Worm (Caenorhabditis elegans) whole organism, L4 larva: ENCODE results near the gene C03C10.2.

Experiments
- F10B5.3 ChIP-seq: sonication (generic microtip); optimal IDR thresholded peaks from 2 replicates; lab custom pipeline; 2016; ENCODE audit warnings: mild to moderate bottlenecking, missing genetic modification characterization, missing compliant biosample characterization
- F44E2.7 ChIP-seq: fragments of 200-800 bp; sonication (Bioruptor generic); IDR thresholded peaks from 2 replicates; pipeline ENCODE4 v2.1.2; 2022; ENCODE audit warnings: missing genetic modification characterization, missing compliant biosample characterization
- R02D3.7 ChIP-seq: fragments of 150-350 bp; sonication (generic microtip); optimal IDR thresholded peaks from 3 replicates; lab custom pipeline; 2014; ENCODE audit warnings: missing biosample characterization, missing genetic modification characterization
- Y48G9A.11 ChIP-seq: fragments of 200-800 bp; sonication (Bioruptor generic); IDR thresholded peaks from 2 replicates; pipeline ENCODE4 v1.3.6; 2022; ENCODE audit warnings: missing genetic modification reagents, missing genetic modification characterization, missing compliant biosample characterization
- Y5F2A.4 ChIP-seq: fragments of 200-800 bp; sonication (Bioruptor generic); optimal IDR thresholded peaks from 2 replicates; lab custom pipeline; 2018; ENCODE audit warnings: mild to moderate bottlenecking, missing genetic modification characterization, missing compliant biosample characterization
- ZK337.2 ChIP-seq: fragments of 200-800 bp; sonication (Bioruptor generic); IDR thresholded peaks from 2 replicates; pipeline ENCODE4 v1.3.6; 2022; ENCODE audit warnings: missing genetic modification reagents, missing genetic modification characterization, missing compliant biosample characterization
- aha-1 ChIP-seq: fragments of 150-350 bp; peaks from one replicate; lab custom pipeline; 2014; ENCODE audit warnings: missing biosample characterization, missing genetic modification characterization
- ama-1 ChIP-seq: fragments of 150-350 bp; optimal IDR thresholded peaks from 2 replicates; lab custom pipeline; 2014; ENCODE audit warnings: inconsistent platforms, mixed read lengths
- ceh-28 ChIP-seq: fragments of 150-350 bp; optimal IDR thresholded peaks from 2 replicates; lab custom pipeline; 2014; ENCODE audit warnings: missing biosample characterization, missing genetic modification reagents, missing genetic modification characterization
- ceh-44 ChIP-seq: fragments of 200-800 bp; sonication (Bioruptor generic); IDR thresholded peaks from 2 replicates; pipeline ENCODE4 v1.3.6; 2022; ENCODE audit warnings: missing genetic modification reagents, missing genetic modification characterization, missing compliant biosample characterization
- ceh-82 ChIP-seq: sonication (generic microtip); optimal IDR thresholded peaks from 2 replicates; lab custom pipeline; 2017; ENCODE audit warnings: missing biosample characterization, missing genetic modification characterization
- ces-1 ChIP-seq: fragments of 150-350 bp; sonication (generic microtip); optimal IDR thresholded peaks from 4 replicates; lab custom pipeline; 2014; ENCODE audit warnings: missing biosample characterization, missing genetic modification reagents, missing genetic modification characterization
- ctbp-1 ChIP-seq: fragments of 200-800 bp; sonication (Bioruptor generic); IDR thresholded peaks from 2 replicates; pipeline ENCODE4 v1.3.6; 2022; ENCODE audit warnings: missing genetic modification reagents, missing genetic modification characterization, missing compliant biosample characterization
- daf-12 ChIP-seq: fragments of 150-350 bp; optimal IDR thresholded peaks from 2 replicates; lab custom pipeline; 2014; ENCODE audit warnings: missing biosample characterization, missing genetic modification reagents, missing genetic modification characterization
- daf-16 ChIP-seq, 3 experiments: sonication (generic microtip); optimal IDR thresholded peaks; 2 replicates each; lab custom pipeline; 2016 to 2017; ENCODE audit warnings: missing genetic modification characterization in 3 of 3, missing genetic modification reagents in 3 of 3, mild to moderate bottlenecking in 2 of 3, missing compliant biosample characterization in 2 of 3, missing biosample characterization in 1 of 3, moderate library complexity in 1 of 3
- dmd-8 ChIP-seq: fragments of 200-800 bp; sonication (Bioruptor generic); IDR thresholded peaks from 2 replicates; pipeline ENCODE4 v1.3.6; 2022; ENCODE audit warnings: missing genetic modification characterization, missing compliant biosample characterization
- dmd-9 ChIP-seq: fragments of 200-800 bp; sonication (Bioruptor generic); IDR thresholded peaks from 2 replicates; pipeline ENCODE4 v1.3.6; 2022; ENCODE audit warnings: missing genetic modification reagents, missing genetic modification characterization, missing compliant biosample characterization
- hlh-11 ChIP-seq: fragments of 200-800 bp; sonication (Bioruptor generic); optimal IDR thresholded peaks from 2 replicates; lab custom pipeline; 2018; ENCODE audit warnings: mild to moderate bottlenecking, missing genetic modification characterization, missing compliant biosample characterization
- hmg-1.1 ChIP-seq: fragments of 200-800 bp; sonication (Bioruptor generic); IDR thresholded peaks from 2 replicates; pipeline ENCODE4 v1.3.6; 2022; ENCODE audit warnings: missing genetic modification reagents, missing genetic modification characterization, missing compliant biosample characterization
- lin-13 ChIP-seq: fragments of 150-350 bp; optimal IDR thresholded peaks from 2 replicates; lab custom pipeline; 2014; ENCODE audit warnings: missing biosample characterization, missing genetic modification reagents, missing genetic modification characterization
- lin-15B ChIP-seq: fragments of 150-350 bp; sonication (generic microtip); optimal IDR thresholded peaks from 3 replicates; lab custom pipeline; 2014; ENCODE audit warnings: missing biosample characterization, missing genetic modification characterization
- lin-38 ChIP-seq: fragments of 200-800 bp; sonication (Bioruptor generic); IDR thresholded peaks from 2 replicates; pipeline ENCODE4 v1.3.6; 2022; ENCODE audit warnings: missing genetic modification reagents, missing genetic modification characterization, missing compliant biosample characterization
- madf-9 ChIP-seq: fragments of 200-800 bp; sonication (Bioruptor generic); conservative IDR thresholded peaks from 2 replicates; pipeline ENCODE4 v1.3.6; 2022; ENCODE audit warnings: missing genetic modification reagents, missing genetic modification characterization, missing compliant biosample characterization
- mes-2 ChIP-seq: sonication (generic microtip); optimal IDR thresholded peaks from 2 replicates; lab custom pipeline; 2016; ENCODE audit warnings: missing genotype, mild to moderate bottlenecking, missing genetic modification characterization, missing compliant biosample characterization; ENCODE audit not compliant: poor library complexity, severe bottlenecking
- nhr-10 ChIP-seq: fragments of 150-350 bp; optimal IDR thresholded peaks from 2 replicates; lab custom pipeline; 2014; ENCODE audit warnings: missing biosample characterization, missing genetic modification characterization
- nhr-102 ChIP-seq: sonication (generic microtip); optimal IDR thresholded peaks from 2 replicates; lab custom pipeline; 2016; ENCODE audit warnings: mild to moderate bottlenecking, missing genetic modification characterization, moderate library complexity, missing compliant biosample characterization
- nhr-11 ChIP-seq: fragments of 150-350 bp; optimal IDR thresholded peaks from 2 replicates; lab custom pipeline; 2014; ENCODE audit warnings: missing biosample characterization, missing genetic modification characterization
- nhr-237 ChIP-seq: sonication (generic microtip); optimal IDR thresholded peaks from 2 replicates; lab custom pipeline; 2017; ENCODE audit warnings: missing biosample characterization, missing genetic modification characterization
- nhr-25 ChIP-seq: sonication (generic microtip); optimal IDR thresholded peaks from 2 replicates; lab custom pipeline; 2017; ENCODE audit warnings: missing genetic modification characterization, mild to moderate bottlenecking, missing compliant biosample characterization, antibody characterized with exemption, moderate library complexity, borderline replicate concordance; ENCODE audit not compliant: insufficient read depth
- nhr-42 ChIP-seq: fragments of 200-800 bp; sonication (Bioruptor generic); IDR thresholded peaks from 2 replicates; pipeline ENCODE4 v1.3.6; 2022; ENCODE audit warnings: missing genetic modification characterization, missing compliant biosample characterization
- nhr-77 ChIP-seq: fragments of 150-350 bp; optimal IDR thresholded peaks from 2 replicates; lab custom pipeline; 2014; ENCODE audit warnings: missing biosample characterization, missing genetic modification characterization
- php-3 ChIP-seq: fragments of 200-800 bp; sonication (Bioruptor generic); IDR thresholded peaks from 2 replicates; pipeline ENCODE4 v1.3.6; 2022; ENCODE audit warnings: missing genetic modification reagents, missing genetic modification characterization, missing compliant biosample characterization
- sdz-12 ChIP-seq: fragments of 200-800 bp; sonication (Bioruptor generic); optimal IDR thresholded peaks from 2 replicates; lab custom pipeline; 2018; ENCODE audit warnings: mild to moderate bottlenecking, missing genetic modification characterization, missing compliant biosample characterization
- snpc-1.2 ChIP-seq: fragments of 200-800 bp; sonication (Bioruptor generic); IDR thresholded peaks from 2 replicates; pipeline ENCODE4 v1.3.6; 2022; ENCODE audit warnings: missing genetic modification reagents, missing genetic modification characterization, missing compliant biosample characterization
- spr-3 ChIP-seq: fragments of 200-800 bp; sonication (Bioruptor generic); optimal IDR thresholded peaks from 2 replicates; lab custom pipeline; 2018; ENCODE audit warnings: mild to moderate bottlenecking, missing genetic modification characterization, missing compliant biosample characterization
- tag-97 ChIP-seq: fragments of 200-800 bp; sonication (Bioruptor generic); IDR thresholded peaks from 2 replicates; pipeline ENCODE4 v1.3.6; 2022; ENCODE audit warnings: missing genetic modification characterization, missing compliant biosample characterization
- unc-62 ChIP-seq, 3 experiments: fragments of 150-350 bp in 1 of 3; sonication (generic microtip); optimal IDR thresholded peaks in 2 of 3; peaks in 1 of 3; 1 replicate in 1 of 3; 2 replicates in 2 of 3; lab custom pipeline; 2014 to 2017; ENCODE audit warnings: missing biosample characterization in 3 of 3, missing genetic modification characterization in 3 of 3, missing genetic modification reagents in 3 of 3, missing genotype in 1 of 3
- zag-1 ChIP-seq: fragments of 150-350 bp; optimal IDR thresholded peaks from 2 replicates; lab custom pipeline; 2014; ENCODE audit warnings: missing biosample characterization, missing genetic modification characterization
- ztf-11 ChIP-seq: fragments of 150-350 bp; optimal IDR thresholded peaks from 2 replicates; lab custom pipeline; 2014; ENCODE audit warnings: missing biosample characterization, missing genetic modification characterization
- ztf-7 ChIP-seq: fragments of 150-350 bp; optimal IDR thresholded peaks from 2 replicates; lab custom pipeline; 2014; ENCODE audit warnings: missing biosample characterization, missing genetic modification characterization

C03C10.2 gene

DNA sequence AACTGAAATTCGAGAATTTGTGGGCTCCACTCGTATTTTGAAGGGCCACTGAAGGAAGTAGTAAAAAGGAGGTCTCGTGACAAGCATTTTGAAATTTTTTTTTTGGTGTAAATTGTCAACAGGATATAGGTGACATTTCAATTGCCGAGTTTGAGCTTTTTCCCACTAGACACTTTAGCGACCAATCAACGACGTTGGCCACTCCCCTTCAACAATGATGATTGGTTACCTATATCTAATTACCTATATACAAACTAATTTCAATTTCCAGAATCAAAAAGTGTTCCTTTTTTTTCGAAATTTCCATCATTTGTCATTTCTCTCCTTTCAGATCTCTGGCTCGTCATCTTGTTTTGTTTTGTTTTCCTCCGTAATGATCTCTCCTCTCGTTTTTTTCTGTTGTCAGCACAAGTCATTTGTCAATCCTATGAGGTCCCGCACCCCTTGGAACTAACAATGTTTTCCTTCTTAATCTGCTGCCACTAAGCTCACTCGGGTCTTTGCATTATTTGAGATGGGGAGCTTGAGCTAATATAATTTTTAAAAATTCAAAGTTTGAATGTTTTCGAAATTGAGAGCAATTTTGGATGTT, 17.2 kb downstream of the C03C10.2 start:
- TF ChIP-seq dmd-8 (GFP tag; lab: Robert Waterston, UW) (no peak), daf-12 (tag; lab: Kevin White, UChicago) (no peak), F44E2.7 (GFP tag; lab: Robert Waterston, UW) (no peak), F10B5.3 (tag; lab: Kevin White, UChicago) (no peak), Y5F2A.4 (GFP tag; lab: Kevin White, UChicago) (no peak), ctbp-1 (GFP tag; lab: Robert Waterston, UW) (no peak), lin-13 (no peak), unc-62 (GFP tag; optimal IDR thresholded peaks at IDR 0.05 in 1 of 2; lab: Kevin White, UChicago) (no peak), unc-62 (tag; optimal IDR thresholded peaks at IDR 0.05; lab: Kevin White, UChicago) (no peak)

DNA sequence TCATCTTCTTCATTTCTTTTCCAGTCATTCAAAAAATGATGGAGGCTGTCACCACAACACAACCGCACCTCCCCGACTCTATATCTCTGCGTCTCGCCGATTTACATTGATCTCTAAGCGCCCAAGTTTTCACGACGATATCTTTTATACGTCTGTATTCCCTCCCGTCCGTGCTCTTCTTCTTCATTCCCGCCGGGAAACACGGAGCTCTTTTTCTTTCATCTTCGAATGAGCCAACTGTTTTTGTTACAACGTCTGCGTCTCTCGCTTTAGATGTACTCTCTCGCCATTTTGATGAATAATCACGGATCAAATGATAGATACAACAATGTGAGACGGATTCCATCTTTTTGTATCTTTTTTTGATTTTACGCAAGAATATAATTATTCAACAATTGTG, 22.7 kb downstream of the C03C10.2 start:
- TF ChIP-seq snpc-1.2: no peak
- no peak for TF ChIP-seq zag-1
- no peak for TF ChIP-seq Y48G9A.11 (GFP tag; lab: Robert Waterston, UW)
- TF ChIP-seq lin-13: no peak
- TF ChIP-seq hmg-1.1 (GFP tag; lab: Robert Waterston, UW): 0 out of 2 replicates have a peak, but pooled peaks have one; percentile 9
- TF ChIP-seq nhr-11 (tag; lab: Kevin White, UChicago): peak; percentile 26
- no peak for TF ChIP-seq tag-97
- TF ChIP-seq spr-3 (GFP tag; lab: Kevin White, UChicago): no peak
- peak in 1 of 2 experiments; percentile 70 for TF ChIP-seq unc-62 (GFP tag; optimal IDR thresholded peaks at IDR 0.05 in 1 of 2; lab: Kevin White, UChicago)
- TF ChIP-seq unc-62 (tag; optimal IDR thresholded peaks at IDR 0.05; lab: Kevin White, UChicago): no peak
- no peak for TF ChIP-seq lin-15B (tag; lab: Kevin White, UChicago)
- no peak for TF ChIP-seq ama-1 (lab: Kevin White, UChicago)
- peak in 1 of 2 experiments; percentile 26 for TF ChIP-seq daf-16 (GFP tag; optimal IDR thresholded peaks at IDR 0.05; lab: Kevin White, UChicago)
- TF ChIP-seq daf-16 (tag; optimal IDR thresholded peaks at IDR 0.05; lab: Kevin White, UChicago): no peak
- no peak for TF ChIP-seq nhr-102 (tag; lab: Kevin White, UChicago)
- TF ChIP-seq hlh-11 (tag; lab: Kevin White, UChicago): peak; percentile 12

DNA sequence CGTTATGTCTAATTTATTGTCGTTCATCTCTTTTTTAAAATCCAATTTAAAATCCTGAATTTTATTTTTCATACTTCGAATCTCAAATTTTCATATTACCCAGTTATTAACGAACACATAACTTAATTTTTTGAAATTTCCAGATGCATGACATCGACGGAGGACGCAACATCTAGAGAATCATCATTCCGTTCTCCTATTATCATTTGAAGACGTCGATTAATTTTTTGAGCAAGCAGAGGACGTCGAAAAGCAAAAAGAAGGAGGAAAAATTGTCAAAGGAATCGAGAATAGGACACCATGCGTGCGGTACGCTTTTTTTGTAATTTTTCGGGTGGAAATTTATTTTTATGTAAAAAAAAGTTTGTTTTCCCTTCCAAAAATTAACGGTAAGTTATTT, 24.2 kb downstream of the C03C10.2 start, which contains the start of gene unc-103:
Gene unc-103, plus strand, starts transcription at position 301 of the 400 bp plus-strand sequence.
- no peak for TF ChIP-seq ceh-28 (tag; lab: Kevin White, UChicago)
- no peak for TF ChIP-seq ZK337.2 (GFP tag; lab: Robert Waterston, UW)
- TF ChIP-seq nhr-77 (tag; lab: Kevin White, UChicago): no peak
- no peak for TF ChIP-seq dmd-9 (GFP tag; lab: Robert Waterston, UW)
- no peak for TF ChIP-seq nhr-237 (tag; lab: Kevin White, UChicago)
- no peak for TF ChIP-seq sdz-12
- TF ChIP-seq ztf-11 (tag; lab: Kevin White, UChicago): no peak
- TF ChIP-seq ztf-7 (tag; lab: Kevin White, UChicago): no peak
- no peak for TF ChIP-seq nhr-10 (tag; lab: Kevin White, UChicago)
- TF ChIP-seq php-3 (GFP tag; lab: Robert Waterston, UW): no peak
- no peak for TF ChIP-seq ceh-44 (GFP tag; lab: Robert Waterston, UW)
- TF ChIP-seq, all 104 proteins: peak for 0

DNA sequence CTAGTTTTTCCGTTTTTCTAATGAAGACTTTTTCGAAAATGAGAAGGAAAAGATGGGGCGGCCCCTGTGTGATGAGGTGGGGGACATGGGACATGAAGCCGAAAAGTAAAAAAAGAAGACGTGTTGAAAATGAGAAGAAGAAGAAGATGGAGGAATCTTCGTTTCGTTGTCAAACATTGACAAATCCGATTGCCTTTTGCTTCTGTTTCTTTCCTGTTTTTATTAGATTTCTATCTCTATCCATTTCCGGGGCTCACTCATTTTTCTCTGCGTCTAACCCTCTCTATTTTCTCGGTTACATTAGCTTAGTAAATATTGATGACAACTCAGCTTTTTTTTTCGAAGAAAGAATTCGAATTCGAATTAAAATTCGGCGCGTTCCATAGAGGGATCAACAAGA, 28.9 kb downstream of the C03C10.2 start:
- TF ChIP-seq daf-12 (tag; lab: Kevin White, UChicago): no peak
- no peak for TF ChIP-seq mes-2 (tag; lab: Kevin White, UChicago)
- TF ChIP-seq nhr-25 (tag; lab: Kevin White, UChicago): no peak
- TF ChIP-seq tag-97: no peak
- TF ChIP-seq nhr-77 (tag; lab: Kevin White, UChicago): no peak
- TF ChIP-seq ces-1 (GFP tag; lab: Kevin White, UChicago): peak; percentile 54
- no peak for TF ChIP-seq F10B5.3 (tag; lab: Kevin White, UChicago)
- TF ChIP-seq madf-9: no peak
- no peak for TF ChIP-seq nhr-42
- TF ChIP-seq ceh-82 (tag; lab: Kevin White, UChicago): no peak
- TF ChIP-seq aha-1 (tag; lab: Kevin White, UChicago): peak; percentile 74
- no peak for TF ChIP-seq R02D3.7
- no peak for TF ChIP-seq lin-38
